Fruit fly (Drosophila melanogaster) whole organism, embryonic: ENCODE measurements around the gene Uxt.
A peak's percentile ranks its signal among the peaks of the same experiment; 100 is the strongest.

Experiments
- Atf3 ChIP-seq: fragments of 200-800 bp; sonication (Bioruptor generic); optimal IDR thresholded peaks from 3 replicates; lab custom pipeline; 2016; ENCODE audit warnings: missing biosample characterization, missing genetic modification characterization
- Blimp-1 ChIP-seq: fragments of 200-800 bp; sonication (Bioruptor generic); optimal IDR thresholded peaks from 3 replicates; lab custom pipeline; 2018; ENCODE audit warnings: missing biosample characterization, missing genetic modification characterization, mild to moderate bottlenecking, moderate library complexity, missing genetic modification reagents
- Bteb2 ChIP-seq: fragments of 200-800 bp; sonication (Bioruptor generic); optimal IDR thresholded peaks from 2 replicates; lab custom pipeline; 2016; ENCODE audit warnings: missing biosample characterization, missing genetic modification characterization
- CG11398 ChIP-seq: fragments of 200-800 bp; sonication (Bioruptor generic); optimal IDR thresholded peaks from 2 replicates; lab custom pipeline; 2016; ENCODE audit warnings: missing biosample characterization, missing genetic modification characterization
- CG13287 ChIP-seq: fragments of 200-800 bp; sonication (Bioruptor generic); IDR thresholded peaks from 2 replicates; pipeline ENCODE4 v1.3.6; 2022; ENCODE audit warnings: missing biosample characterization, missing genetic modification characterization; ENCODE audit not compliant: partially characterized antibody
- CG15696 ChIP-seq: fragments of 200-800 bp; sonication (Bioruptor generic); optimal IDR thresholded peaks from 2 replicates; lab custom pipeline; 2019; ENCODE audit warnings: missing biosample characterization, mild to moderate bottlenecking, missing genetic modification characterization, moderate library complexity
- CG17328 ChIP-seq: fragments of 200-800 bp; sonication (Bioruptor generic); IDR thresholded peaks from 2 replicates; pipeline ENCODE4 v1.3.6; 2022; ENCODE audit warnings: missing biosample characterization, missing genetic modification characterization
- CG17829 ChIP-seq: fragments of 200-800 bp; optimal IDR thresholded peaks from 2 replicates; lab custom pipeline; 2019; ENCODE audit warnings: missing biosample characterization, mild to moderate bottlenecking, missing genetic modification characterization, moderate library complexity
- CG1792 ChIP-seq: fragments of 200-800 bp; sonication (Bioruptor generic); optimal IDR thresholded peaks from 2 replicates; lab custom pipeline; 2016; ENCODE audit warnings: missing biosample characterization, missing genetic modification characterization
- CG2116 ChIP-seq: fragments of 200-800 bp; sonication (Bioruptor generic); optimal IDR thresholded peaks from 3 replicates; lab custom pipeline; 2018; ENCODE audit warnings: missing biosample characterization, mild to moderate bottlenecking, missing genetic modification characterization
- CG2678 ChIP-seq: fragments of 200-800 bp; sonication (Bioruptor generic); optimal IDR thresholded peaks from 3 replicates; lab custom pipeline; 2019; ENCODE audit warnings: missing biosample characterization, mild to moderate bottlenecking, missing genetic modification characterization, moderate library complexity
- CG2875 ChIP-seq: fragments of 200-800 bp; sonication (Bioruptor generic); optimal IDR thresholded peaks from 2 replicates; lab custom pipeline; 2017; ENCODE audit warnings: missing biosample characterization, mild to moderate bottlenecking, missing genetic modification characterization, missing genetic modification reagents
- CG31365 ChIP-seq: fragments of 200-800 bp; sonication (Bioruptor generic); optimal IDR thresholded peaks from 2 replicates; lab custom pipeline; 2018; ENCODE audit warnings: missing biosample characterization, mild to moderate bottlenecking, missing genetic modification characterization
- CG31388 ChIP-seq: fragments of 200-800 bp; sonication (Bioruptor generic); optimal IDR thresholded peaks from 2 replicates; lab custom pipeline; 2016; ENCODE audit warnings: missing biosample characterization, missing genetic modification characterization
- CG3726 ChIP-seq: fragments of 200-800 bp; sonication (Bioruptor generic); IDR thresholded peaks from 3 replicates; pipeline ENCODE4, ENCODE4 v1.3.6; 2022; ENCODE audit warnings: missing biosample characterization, missing genetic modification characterization
- CG4360 ChIP-seq: fragments of 200-800 bp; sonication (Bioruptor generic); IDR thresholded peaks from 2 replicates; pipeline ENCODE4 v1.3.6; 2022; ENCODE audit warnings: missing biosample characterization, missing genetic modification characterization
- CG5180 ChIP-seq: fragments of 200-800 bp; sonication (Bioruptor generic); optimal IDR thresholded peaks from 3 replicates; lab custom pipeline; 2017; ENCODE audit warnings: missing biosample characterization, missing genetic modification characterization, mild to moderate bottlenecking, moderate library complexity, missing genetic modification reagents
- CG6683 ChIP-seq: fragments of 200-800 bp; sonication (Bioruptor generic); optimal IDR thresholded peaks from 2 replicates; lab custom pipeline; 2017; ENCODE audit warnings: missing biosample characterization, mild to moderate bottlenecking, missing genetic modification characterization, missing genetic modification reagents
- CG6689 ChIP-seq: fragments of 200-800 bp; sonication (Bioruptor generic); IDR thresholded peaks from 2 replicates; pipeline ENCODE4 v1.3.6; 2022; ENCODE audit warnings: missing biosample characterization, missing genetic modification characterization
- CG7928 ChIP-seq: fragments of 200-800 bp; sonication (Bioruptor generic); optimal IDR thresholded peaks from 2 replicates; lab custom pipeline; 2017; ENCODE audit warnings: missing biosample characterization, mild to moderate bottlenecking, missing genetic modification characterization
- D19B ChIP-seq: fragments of 200-800 bp; sonication (Bioruptor generic); optimal IDR thresholded peaks from 2 replicates; lab custom pipeline; 2017; ENCODE audit warnings: missing biosample characterization, mild to moderate bottlenecking, missing genetic modification characterization
- Dad ChIP-seq: fragments of 200-800 bp; sonication (Bioruptor generic); optimal IDR thresholded peaks from 3 replicates; lab custom pipeline; 2016; ENCODE audit warnings: missing biosample characterization, missing genetic modification characterization
- Fer1 ChIP-seq: fragments of 200-800 bp; sonication (Bioruptor generic); optimal IDR thresholded peaks from 2 replicates; lab custom pipeline; 2017; ENCODE audit warnings: missing biosample characterization, mild to moderate bottlenecking, missing genetic modification characterization
- HHEX ChIP-seq: fragments of 200-800 bp; sonication (Bioruptor generic); optimal IDR thresholded peaks from 3 replicates; lab custom pipeline; 2017; ENCODE audit warnings: missing biosample characterization, mild to moderate bottlenecking, missing genetic modification characterization, missing genetic modification reagents
- Hand ChIP-seq: fragments of 200-800 bp; sonication (Bioruptor generic); optimal IDR thresholded peaks from 2 replicates; lab custom pipeline; 2017; ENCODE audit warnings: mild to moderate bottlenecking, missing biosample characterization, missing genetic modification reagents, missing genetic modification characterization
- Mes4 ChIP-seq: fragments of 200-800 bp; sonication (Bioruptor generic); optimal IDR thresholded peaks from 2 replicates; lab custom pipeline; 2016; ENCODE audit warnings: missing biosample characterization, missing genetic modification characterization
- NFAT ChIP-seq: fragments of 200-800 bp; sonication (Bioruptor generic); IDR thresholded peaks from 2 replicates; pipeline ENCODE4 v1.3.6; 2022; ENCODE audit warnings: missing biosample characterization, missing genetic modification characterization
- Rfx ChIP-seq: fragments of 200-800 bp; sonication (Bioruptor generic); IDR thresholded peaks from 2 replicates; pipeline ENCODE4 v1.3.6; 2022; ENCODE audit warnings: missing biosample characterization, missing genetic modification characterization
- bsh ChIP-seq, 2 experiments: fragments of 200-800 bp; sonication (Bioruptor generic); optimal IDR thresholded peaks; 2 replicates each; lab custom pipeline; 2017 to 2018; ENCODE audit warnings: mild to moderate bottlenecking in 2 of 2, missing biosample characterization in 2 of 2, missing genetic modification characterization in 2 of 2, moderate library complexity in 1 of 2
- cad ChIP-seq: fragments of >200 bp; optimal IDR thresholded peaks from 2 replicates; lab custom pipeline; 2017; ENCODE audit warnings: missing biosample characterization, missing genetic modification characterization
- chif ChIP-seq, 2 experiments: fragments of 200-800 bp; sonication (Bioruptor generic); optimal IDR thresholded peaks; 3 replicates each; lab custom pipeline; 2016; ENCODE audit warnings: missing biosample characterization in 2 of 2, missing genetic modification characterization in 2 of 2
- eyg ChIP-seq: fragments of 200-800 bp; sonication (Bioruptor generic); optimal IDR thresholded peaks from 3 replicates; lab custom pipeline; 2016; ENCODE audit warnings: missing biosample characterization, missing genetic modification characterization
- fd102C ChIP-seq: fragments of 200-800 bp; sonication (Bioruptor generic); optimal IDR thresholded peaks from 2 replicates; lab custom pipeline; 2018; ENCODE audit warnings: missing biosample characterization, mild to moderate bottlenecking, missing genetic modification characterization, moderate library complexity
- gcm2 ChIP-seq: fragments of 200-800 bp; sonication (Bioruptor generic); optimal IDR thresholded peaks from 2 replicates; lab custom pipeline; 2016; ENCODE audit warnings: missing biosample characterization, missing genetic modification characterization
- ham ChIP-seq: fragments of 200-800 bp; sonication (Bioruptor generic); IDR thresholded peaks from 2 replicates; pipeline ENCODE4 v1.3.6; 2022; ENCODE audit warnings: missing biosample characterization, missing genetic modification characterization
- hth ChIP-seq: fragments of >200 bp; optimal IDR thresholded peaks from 2 replicates; lab custom pipeline; 2017; ENCODE audit warnings: inconsistent platforms
- ken ChIP-seq: fragments of 200-800 bp; sonication (Bioruptor generic); IDR thresholded peaks from 3 replicates; pipeline ENCODE4 v1.3.6; 2022; ENCODE audit warnings: missing biosample characterization, missing genetic modification characterization
- kni ChIP-seq: fragments of 200-800 bp; sonication (Bioruptor generic); optimal IDR thresholded peaks from 3 replicates; lab custom pipeline; 2017; ENCODE audit warnings: mild to moderate bottlenecking, missing biosample characterization, missing genetic modification reagents, missing genetic modification characterization
- lbe ChIP-seq: fragments of 200-800 bp; sonication (Bioruptor generic); optimal IDR thresholded peaks from 2 replicates; lab custom pipeline; 2016; ENCODE audit warnings: missing biosample characterization, mild to moderate bottlenecking, missing genetic modification characterization
- nerfin-2 ChIP-seq: fragments of 200-800 bp; sonication (Bioruptor generic); IDR thresholded peaks from 2 replicates; pipeline ENCODE4 v1.3.6; 2022; ENCODE audit warnings: missing biosample characterization, missing genetic modification characterization; ENCODE audit not compliant: partially characterized antibody
- pho ChIP-seq: fragments of 200-800 bp; sonication (Bioruptor generic); optimal IDR thresholded peaks from 2 replicates; lab custom pipeline; 2016; ENCODE audit warnings: missing biosample characterization, missing genetic modification characterization
- pnt ChIP-seq: fragments of 200-800 bp; sonication (Bioruptor generic); optimal IDR thresholded peaks from 3 replicates; lab custom pipeline; 2016; ENCODE audit warnings: missing biosample characterization, missing genetic modification characterization
- prd ChIP-seq, 3 experiments: fragments of >200 bp in 2 of 3; fragments of 200-800 bp in 1 of 3; sonication (Bioruptor generic) in 1 of 3; optimal IDR thresholded peaks in 2 of 3; IDR thresholded peaks in 1 of 3; 2 replicates in 2 of 3; 3 replicates in 1 of 3; pipeline versions ENCODE4 v1.3.6 to Lab custom; 2017 to 2022; ENCODE audit warnings: missing biosample characterization in 1 of 3, missing genetic modification characterization in 1 of 3
- pros ChIP-seq: fragments of 200-800 bp; sonication (Bioruptor generic); optimal IDR thresholded peaks from 3 replicates; lab custom pipeline; 2019; ENCODE audit warnings: missing biosample characterization, mild to moderate bottlenecking, missing genetic modification characterization, moderate library complexity
- repo ChIP-seq: fragments of 200-800 bp; sonication (Bioruptor generic); optimal IDR thresholded peaks from 2 replicates; lab custom pipeline; 2016; ENCODE audit warnings: missing biosample characterization, missing genetic modification characterization
- salm ChIP-seq: fragments of 200-800 bp; sonication (Bioruptor generic); optimal IDR thresholded peaks from 2 replicates; lab custom pipeline; 2018; ENCODE audit warnings: missing biosample characterization, mild to moderate bottlenecking, missing genetic modification characterization
- tll ChIP-seq, 2 experiments: fragments of 200-800 bp in 1 of 2; fragments of >200 bp in 1 of 2; sonication (Bioruptor generic) in 1 of 2; optimal IDR thresholded peaks; 2 replicates each; lab custom pipeline; 2017 to 2019; ENCODE audit warnings: missing biosample characterization in 2 of 2, missing genetic modification characterization in 2 of 2, mild to moderate bottlenecking in 1 of 2, moderate library complexity in 1 of 2
- tx ChIP-seq: fragments of 200-800 bp; sonication (Bioruptor generic); optimal IDR thresholded peaks from 2 replicates; lab custom pipeline; 2016; ENCODE audit warnings: missing biosample characterization, missing genetic modification characterization

The Uxt gene

dm6 chr2L:15248163-15249005 is 8.0 kb upstream of the Uxt start, which contains the start of gene dao (continued):
- TF ChIP-seq CG31388 (peak; percentile 27), chif (GFP tag; optimal IDR thresholded peaks at IDR 0.05; lab: Kevin White, UChicago) (peak in 1 of 2 experiments; percentile 1), ham (no peak), Fer1 (GFP tag; lab: Kevin White, UChicago) (no peak), HHEX (no peak), CG2678 (peak; percentile 59), tll (GFP tag; optimal IDR thresholded peaks at IDR 0.05; lab: Kevin White, UChicago) (no peak), CG2116 (GFP tag; lab: Kevin White, UChicago) (peak; percentile 28), CG5180 (GFP tag; lab: Kevin White, UChicago) (no peak), CG6689 (GFP tag; lab: Robert Waterston, UW) (0 out of 2 replicates have a peak, but pooled peaks have one; percentile 34), NFAT (GFP tag; lab: Robert Waterston, UW) (peak; percentile 40; the same call in 1 of the 2 replicates), kni (GFP tag; lab: Kevin White, UChicago) (no peak), nerfin-2 (GFP tag; lab: Robert Waterston, UW) (peak; percentile 59; the same call in 1 of the 2 replicates), CG13287 (peak; percentile 82), CG1792 (no peak), pnt (GFP tag; lab: Kevin White, UChicago) (no peak), CG4360 (no peak), gcm2 (GFP tag; lab: Kevin White, UChicago) (no peak), salm (no peak), CG17328 (GFP tag; lab: Robert Waterston, UW) (peak; percentile 44; the same call in 1 of the 2 replicates), Hand (GFP tag; lab: Kevin White, UChicago) (no peak), CG2875 (no peak), Dad (no peak), cad (GFP tag; lab: Kevin White, UChicago) (no peak), CG6683 (GFP tag; lab: Kevin White, UChicago) (no peak), Mes4 (GFP tag; lab: Kevin White, UChicago) (no peak), CG7928 (GFP tag; lab: Kevin White, UChicago) (peak; percentile 80), repo (GFP tag; lab: Kevin White, UChicago) (no peak), D19B (GFP tag; lab: Kevin White, UChicago) (no peak), prd (optimal IDR thresholded peaks at IDR 0.05; lab: Kevin White, UChicago) (no peak), prd (GFP tag; IDR thresholded peaks at IDR 0.05; lab: Robert Waterston, UW) (peak; percentile 70; the same call in 2 of the 3 replicates), Rfx (GFP tag; lab: Robert Waterston, UW) (peak; percentile 78), lbe (GFP tag; lab: Kevin White, UChicago) (no peak), Blimp-1 (peak; percentile 35), tx (GFP tag; lab: Kevin White, UChicago) (no peak), eyg (GFP tag; lab: Kevin White, UChicago) (no peak), CG17829 (tag; lab: Kevin White, UChicago) (peak; percentile 13), CG31365 (no peak), bsh (GFP tag; optimal IDR thresholded peaks at IDR 0.05; lab: Kevin White, UChicago) (peak in 1 of 2 experiments; percentile 43), CG11398 (GFP tag; lab: Kevin White, UChicago) (no peak), pho (GFP tag; lab: Kevin White, UChicago) (peak; percentile 28), Atf3 (GFP tag; lab: Kevin White, UChicago) (peak; percentile 18), pros (GFP tag; lab: Kevin White, UChicago) (no peak), Bteb2 (GFP tag; lab: Kevin White, UChicago) (no peak), CG15696 (tag; lab: Kevin White, UChicago) (peak; percentile 45), CG3726 (GFP tag; lab: Robert Waterston, UW) (no peak), fd102C (no peak), ken (GFP tag; lab: Robert Waterston, UW) (no peak), hth (lab: Kevin White, UChicago) (no peak)
